Worm (Caenorhabditis elegans) whole organism, L2 larva: ENCODE data around the gene dnj-20.

Experiments used
- F13H6.1 ChIP-seq: sonication (generic microtip); optimal IDR thresholded peaks from 2 replicates; lab custom pipeline; 2016; ENCODE audit warnings: missing genetic modification characterization, missing compliant biosample characterization
- aly-2 ChIP-seq: fragments of 150-350 bp; optimal IDR thresholded peaks from 2 replicates; lab custom pipeline; 2014; ENCODE audit warnings: missing biosample characterization, missing genetic modification characterization
- ama-1 ChIP-seq: fragments of 150-350 bp; optimal IDR thresholded peaks from 2 replicates; lab custom pipeline; 2018; ENCODE audit warnings: inconsistent platforms
- blmp-1 ChIP-seq: sonication (generic microtip); optimal IDR thresholded peaks from 2 replicates; lab custom pipeline; 2017; ENCODE audit warnings: missing genetic modification characterization, mild to moderate bottlenecking, missing compliant biosample characterization, antibody characterized with exemption, moderate library complexity; ENCODE audit not compliant: insufficient read depth
- crh-2 ChIP-seq: sonication (generic microtip); optimal IDR thresholded peaks from 2 replicates; lab custom pipeline; 2017; ENCODE audit warnings: missing biosample characterization, missing genetic modification characterization
- dmd-4 ChIP-seq: sonication (generic microtip); optimal IDR thresholded peaks from 2 replicates; lab custom pipeline; 2017; ENCODE audit warnings: missing biosample characterization, missing genetic modification characterization
- elt-1 ChIP-seq: fragments of 150-350 bp; optimal IDR thresholded peaks from 2 replicates; lab custom pipeline; 2014; ENCODE audit warnings: missing biosample characterization, missing genetic modification characterization
- fos-1 ChIP-seq: fragments of 150-350 bp; optimal IDR thresholded peaks from 2 replicates; lab custom pipeline; 2014; ENCODE audit warnings: missing biosample characterization, missing genetic modification characterization
- lin-11 ChIP-seq: fragments of 150-350 bp; sonication (generic microtip); optimal IDR thresholded peaks from 2 replicates; lab custom pipeline; 2014; ENCODE audit warnings: missing biosample characterization, missing genetic modification characterization, inconsistent platforms, mixed read lengths
- lin-13 ChIP-seq: fragments of 150-350 bp; optimal IDR thresholded peaks from 2 replicates; lab custom pipeline; 2014; ENCODE audit warnings: missing biosample characterization, missing genetic modification reagents, missing genetic modification characterization
- mab-5 ChIP-seq: fragments of 150-350 bp; optimal IDR thresholded peaks from 2 replicates; lab custom pipeline; 2014; ENCODE audit warnings: missing biosample characterization, missing genetic modification characterization
- nhr-129 ChIP-seq: fragments of 150-350 bp; optimal IDR thresholded peaks from 2 replicates; lab custom pipeline; 2014; ENCODE audit warnings: missing biosample characterization, missing genetic modification characterization
- nhr-21 ChIP-seq: fragments of 150-350 bp; optimal IDR thresholded peaks from 2 replicates; lab custom pipeline; 2014; ENCODE audit warnings: missing biosample characterization, missing genetic modification characterization
- nhr-237 ChIP-seq: fragments of 150-350 bp; optimal IDR thresholded peaks from 2 replicates; lab custom pipeline; 2014; ENCODE audit warnings: missing biosample characterization, missing genetic modification characterization
- nhr-25 ChIP-seq: fragments of 150-350 bp; sonication (generic microtip); optimal IDR thresholded peaks from 3 replicates; lab custom pipeline; 2014; ENCODE audit warnings: missing biosample characterization, missing genetic modification characterization
- nhr-6 ChIP-seq: fragments of 150-350 bp; optimal IDR thresholded peaks from 2 replicates; lab custom pipeline; 2014; ENCODE audit warnings: missing biosample characterization, missing genetic modification characterization
- nhr-77 ChIP-seq: fragments of 150-350 bp; optimal IDR thresholded peaks from 2 replicates; lab custom pipeline; 2014; ENCODE audit warnings: missing biosample characterization, missing genetic modification characterization
- peb-1 ChIP-seq: fragments of 150-350 bp; optimal IDR thresholded peaks from 2 replicates; lab custom pipeline; 2014; ENCODE audit warnings: missing biosample characterization, missing genetic modification characterization
- skn-1 ChIP-seq: sonication (generic microtip); optimal IDR thresholded peaks from 2 replicates; lab custom pipeline; 2017; ENCODE audit warnings: missing biosample characterization, missing genetic modification characterization
- sma-9 ChIP-seq, 2 experiments: fragments of 150-350 bp in 1 of 2; sonication (generic microtip) in 1 of 2; optimal IDR thresholded peaks; 2 replicates each; lab custom pipeline; 2014 to 2016; ENCODE audit warnings: missing genetic modification characterization in 2 of 2, mild to moderate bottlenecking in 1 of 2, missing biosample characterization in 1 of 2, missing compliant biosample characterization in 1 of 2, missing genetic modification reagents in 1 of 2, moderate library complexity in 1 of 2
- unc-62 ChIP-seq: fragments of 150-350 bp; optimal IDR thresholded peaks from 2 replicates; lab custom pipeline; 2014; ENCODE audit warnings: missing biosample characterization, missing genetic modification reagents, missing genetic modification characterization
- ztf-1 ChIP-seq: fragments of 200-800 bp; sonication (Bioruptor generic); conservative IDR thresholded peaks from 2 replicates; pipeline ENCODE4 v1.3.6; 2022; ENCODE audit warnings: missing genetic modification characterization, missing compliant biosample characterization
- ztf-11 ChIP-seq: sonication (generic microtip); optimal IDR thresholded peaks from 2 replicates; lab custom pipeline; 2017; ENCODE audit warnings: missing biosample characterization, missing genetic modification characterization

Gene dnj-20

ce11 chrII:9583461-9583860, 40.5 kb downstream of the dnj-20 start, which contains the start of gene wee-1.1:
TSS of gene wee-1.1 (minus strand) at chrII:9583561.
- TF ChIP-seq skn-1 (tag; lab: Kevin White, UChicago) (no peak), aly-2 (tag; lab: Kevin White, UChicago) (no peak), elt-1 (tag; lab: Kevin White, UChicago) (no peak), unc-62 (GFP tag; lab: Kevin White, UChicago) (no peak), nhr-77 (no peak), nhr-6 (tag; lab: Kevin White, UChicago) (no peak), nhr-21 (tag; lab: Kevin White, UChicago) (no peak), blmp-1 (no peak), nhr-129 (tag; lab: Kevin White, UChicago) (no peak), sma-9 (GFP tag; optimal IDR thresholded peaks at IDR 0.05; lab: Kevin White, UChicago) (no peak), sma-9 (tag; optimal IDR thresholded peaks at IDR 0.05; lab: Kevin White, UChicago) (no peak), F13H6.1 (tag; lab: Kevin White, UChicago) (no peak), ama-1 (lab: Kevin White, UChicago) (no peak)

- TF ChIP-seq fos-1 (no peak), F13H6.1 (tag; lab: Kevin White, UChicago) (peak; percentile 6)
These were observed 46.3 kb downstream of the dnj-20 start for ce11 chrII:9577630-9578029.

ce11 chrII:9576707-9577106, 47.3 kb downstream of the dnj-20 start:
- TF ChIP-seq lin-11 (no peak), mab-5 (tag; lab: Kevin White, UChicago) (peak; percentile 74), crh-2 (tag; lab: Kevin White, UChicago) (peak; percentile 14)
- TF ChIP-seq, all 48 proteins: peak for 2

ce11 chrII:9575670-9576069, 48.3 kb downstream of the dnj-20 start, which contains the start of gene exc-7:
TSS of gene exc-7 (plus strand) at chrII:9575970.
- TF ChIP-seq skn-1 (tag; lab: Kevin White, UChicago) (no peak), elt-1 (tag; lab: Kevin White, UChicago) (no peak), dmd-4 (tag; lab: Kevin White, UChicago) (no peak), ztf-11 (no peak)

- no peak for TF ChIP-seq nhr-237 (tag; lab: Kevin White, UChicago)
- TF ChIP-seq nhr-129 (tag; lab: Kevin White, UChicago): peak; percentile 8
- no peak for TF ChIP-seq ztf-1 (GFP tag; lab: Robert Waterston, UW)
- TF ChIP-seq peb-1 (tag; lab: Kevin White, UChicago): no peak
- TF ChIP-seq nhr-21 (tag; lab: Kevin White, UChicago): no peak
These were observed 49.6 kb downstream of the dnj-20 start for ce11 chrII:9574406-9574805.

- TF ChIP-seq lin-13 (GFP tag; lab: Kevin White, UChicago): no peak
- peak; percentile 31 for TF ChIP-seq nhr-21 (tag; lab: Kevin White, UChicago)
- TF ChIP-seq nhr-25 (tag; lab: Kevin White, UChicago): peak; percentile 4
- TF ChIP-seq nhr-129 (tag; lab: Kevin White, UChicago): peak; percentile 17
These were observed 50.6 kb downstream of the dnj-20 start for ce11 chrII:9573412-9573811.
